Worm (Caenorhabditis elegans) whole organism, young adult: ENCODE results near the gene F58G11.4.

Experiments
- B0035.1 ChIP-seq: sonication (generic microtip); optimal IDR thresholded peaks from 2 replicates; lab custom pipeline; 2016; ENCODE audit warnings: missing genetic modification characterization, mild to moderate bottlenecking, missing compliant biosample characterization, missing genotype, missing genetic modification reagents
- B0261.1 ChIP-seq: sonication (generic microtip); optimal IDR thresholded peaks from 2 replicates; lab custom pipeline; 2016; ENCODE audit warnings: mild to moderate bottlenecking, missing genetic modification characterization, moderate library complexity, missing compliant biosample characterization
- C17E4.6 ChIP-seq: fragments of 200-800 bp; sonication (Bioruptor generic); IDR thresholded peaks from 2 replicates; pipeline ENCODE4 v1.3.6; 2022; ENCODE audit warnings: missing genetic modification reagents, missing genetic modification characterization, missing compliant biosample characterization
- D2030.7 ChIP-seq: fragments of 200-800 bp; sonication (Bioruptor generic); IDR thresholded peaks from 2 replicates; pipeline ENCODE4 v1.3.6; 2022; ENCODE audit warnings: missing genetic modification reagents, missing genetic modification characterization, missing compliant biosample characterization
- F10E7.11 ChIP-seq: sonication (generic microtip); optimal IDR thresholded peaks from 2 replicates; lab custom pipeline; 2017; ENCODE audit warnings: mild to moderate bottlenecking, missing genetic modification characterization, moderate library complexity, missing compliant biosample characterization
- F33H1.4 ChIP-seq: fragments of 200-800 bp; sonication (Bioruptor generic); IDR thresholded peaks from 2 replicates; pipeline ENCODE4 v1.3.6; 2022; ENCODE audit warnings: missing genetic modification reagents, missing genetic modification characterization, missing compliant biosample characterization
- F37B4.10 ChIP-seq: fragments of 200-800 bp; sonication (Bioruptor generic); IDR thresholded peaks from 2 replicates; pipeline ENCODE4 v1.3.6; 2022; ENCODE audit warnings: missing genetic modification characterization, missing compliant biosample characterization
- F57C9.4 ChIP-seq: sonication (generic microtip); optimal IDR thresholded peaks from 2 replicates; lab custom pipeline; 2017; ENCODE audit warnings: mild to moderate bottlenecking, missing genetic modification characterization, missing compliant biosample characterization
- K12H6.12 ChIP-seq: fragments of 200-800 bp; sonication (Bioruptor generic); optimal IDR thresholded peaks from 2 replicates; lab custom pipeline; 2018; ENCODE audit warnings: mild to moderate bottlenecking, missing genetic modification characterization, missing compliant biosample characterization
- T07F8.4 ChIP-seq: sonication (generic microtip); optimal IDR thresholded peaks from 2 replicates; lab custom pipeline; 2016; ENCODE audit warnings: mild to moderate bottlenecking, missing genetic modification characterization, moderate library complexity, missing compliant biosample characterization
- Y56A3A.18 ChIP-seq: fragments of 200-800 bp; sonication (Bioruptor generic); IDR thresholded peaks from 2 replicates; pipeline ENCODE4 v1.3.6; 2022; ENCODE audit warnings: missing genetic modification reagents, missing genetic modification characterization, missing compliant biosample characterization
- Y67H2A.10 ChIP-seq: fragments of 200-800 bp; sonication (Bioruptor generic); conservative IDR thresholded peaks from 2 replicates; pipeline ENCODE4 v1.3.6; 2022; ENCODE audit warnings: missing genetic modification reagents, missing genetic modification characterization, missing compliant biosample characterization
- akir-1 ChIP-seq: fragments of 200-800 bp; sonication (Bioruptor generic); optimal IDR thresholded peaks from 2 replicates; lab custom pipeline; 2018; ENCODE audit warnings: mild to moderate bottlenecking, missing genetic modification characterization, moderate library complexity, missing compliant biosample characterization
- attf-5 ChIP-seq: fragments of 200-800 bp; sonication (Bioruptor generic); optimal IDR thresholded peaks from 2 replicates; lab custom pipeline; 2018; ENCODE audit warnings: mild to moderate bottlenecking, missing genetic modification characterization, missing compliant biosample characterization
- ceh-91 ChIP-seq: fragments of 200-800 bp; sonication (Bioruptor generic); IDR thresholded peaks from 2 replicates; pipeline ENCODE4 v1.3.6; 2022; ENCODE audit warnings: missing genetic modification reagents, missing genetic modification characterization, missing compliant biosample characterization
- chd-7 ChIP-seq: sonication (generic microtip); optimal IDR thresholded peaks from 2 replicates; lab custom pipeline; 2016; ENCODE audit warnings: mild to moderate bottlenecking, missing genetic modification characterization, moderate library complexity, missing compliant biosample characterization
- die-1 ChIP-seq: sonication (generic microtip); optimal IDR thresholded peaks from 2 replicates; lab custom pipeline; 2016; ENCODE audit warnings: missing genotype, mild to moderate bottlenecking, missing genetic modification characterization, missing compliant biosample characterization
- dox-1 ChIP-seq: fragments of 200-800 bp; sonication (Bioruptor generic); IDR thresholded peaks from 2 replicates; pipeline ENCODE4 v1.3.6; 2022; ENCODE audit warnings: missing genetic modification reagents, missing genetic modification characterization, missing compliant biosample characterization
- dpl-1 ChIP-seq: fragments of 150-350 bp; optimal IDR thresholded peaks from 2 replicates; lab custom pipeline; 2014; ENCODE audit warnings: missing biosample characterization, missing genetic modification reagents, missing genetic modification characterization
- efl-1 ChIP-seq: fragments of 150-350 bp; optimal IDR thresholded peaks from 2 replicates; lab custom pipeline; 2014; ENCODE audit warnings: missing biosample characterization, missing genetic modification reagents, missing genetic modification characterization
- egrh-3 ChIP-seq: fragments of 200-800 bp; sonication (Bioruptor generic); IDR thresholded peaks from 2 replicates; pipeline ENCODE4 v1.3.6; 2022; ENCODE audit warnings: missing genetic modification reagents, missing genetic modification characterization, missing compliant biosample characterization
- ekl-4 ChIP-seq: fragments of 200-800 bp; sonication (Bioruptor generic); IDR thresholded peaks from 2 replicates; pipeline ENCODE4 v1.3.6; 2022; ENCODE audit warnings: missing genetic modification reagents, missing genetic modification characterization, missing compliant biosample characterization
- fkh-3 ChIP-seq: sonication (generic microtip); optimal IDR thresholded peaks from 2 replicates; lab custom pipeline; 2016; ENCODE audit warnings: mild to moderate bottlenecking, missing genetic modification characterization, missing compliant biosample characterization
- gei-17 ChIP-seq: fragments of 200-800 bp; sonication (Bioruptor generic); optimal IDR thresholded peaks from 2 replicates; lab custom pipeline; 2018; ENCODE audit warnings: mild to moderate bottlenecking, missing genetic modification characterization, missing compliant biosample characterization
- him-1 ChIP-seq: sonication (generic microtip); optimal IDR thresholded peaks from 2 replicates; lab custom pipeline; 2016; ENCODE audit warnings: missing genotype, missing genetic modification reagents, missing genetic modification characterization, missing compliant biosample characterization
- hmg-1.2 ChIP-seq: fragments of 200-800 bp; sonication (Bioruptor generic); IDR thresholded peaks from 2 replicates; pipeline ENCODE4 v1.3.6; 2022; ENCODE audit warnings: missing genetic modification reagents, missing genetic modification characterization, missing compliant biosample characterization
- hmg-20 ChIP-seq: fragments of 200-800 bp; sonication (Bioruptor generic); IDR thresholded peaks from 2 replicates; pipeline ENCODE4 v1.3.6; 2022; ENCODE audit warnings: missing genetic modification reagents, missing genetic modification characterization, missing compliant biosample characterization
- lin-26 ChIP-seq: fragments of 200-800 bp; sonication (Bioruptor generic); IDR thresholded peaks from 2 replicates; pipeline ENCODE4 v1.3.6; 2022; ENCODE audit warnings: missing genetic modification reagents, missing genetic modification characterization, missing compliant biosample characterization
- lin-35 ChIP-seq, 3 experiments: fragments of 150-350 bp in 2 of 3; sonication (generic microtip) in 1 of 3; optimal IDR thresholded peaks; 2 replicates each; lab custom pipeline; 2014 to 2018; ENCODE audit warnings: missing biosample characterization in 3 of 3, missing genetic modification characterization in 3 of 3, missing genetic modification reagents in 3 of 3
- lsl-1 ChIP-seq: fragments of 200-800 bp; sonication (Bioruptor generic); optimal IDR thresholded peaks from 2 replicates; lab custom pipeline; 2018; ENCODE audit warnings: mild to moderate bottlenecking, missing genetic modification characterization, moderate library complexity, missing compliant biosample characterization
- lsy-27 ChIP-seq: sonication (generic microtip); optimal IDR thresholded peaks from 2 replicates; lab custom pipeline; 2017; ENCODE audit warnings: missing genetic modification characterization, mild to moderate bottlenecking, missing compliant biosample characterization, antibody characterized with exemption, missing genotype, borderline replicate concordance; ENCODE audit not compliant: insufficient read depth
- madf-3 ChIP-seq: fragments of 200-800 bp; sonication (Bioruptor generic); IDR thresholded peaks from 2 replicates; pipeline ENCODE4 v1.3.6; 2022; ENCODE audit warnings: missing genetic modification reagents, missing genetic modification characterization, missing compliant biosample characterization
- madf-6 ChIP-seq: fragments of 200-800 bp; sonication (Bioruptor generic); IDR thresholded peaks from 2 replicates; pipeline ENCODE4 v1.3.6; 2022; ENCODE audit warnings: missing genetic modification reagents, missing genetic modification characterization, missing compliant biosample characterization
- mcd-1 ChIP-seq: fragments of 200-800 bp; sonication (Bioruptor generic); IDR thresholded peaks from 2 replicates; pipeline ENCODE4 v1.3.6; 2022; ENCODE audit warnings: missing genetic modification reagents, missing genetic modification characterization, missing compliant biosample characterization
- mel-28 ChIP-seq: sonication (generic microtip); optimal IDR thresholded peaks from 2 replicates; lab custom pipeline; 2016; ENCODE audit warnings: borderline replicate concordance, mild to moderate bottlenecking, missing genetic modification characterization, missing compliant biosample characterization
- mes-4 ChIP-seq: sonication (generic microtip); optimal IDR thresholded peaks from 2 replicates; lab custom pipeline; 2016; ENCODE audit warnings: missing genotype, missing genetic modification characterization, missing compliant biosample characterization
- nhr-27 ChIP-seq: fragments of 200-800 bp; sonication (Bioruptor generic); optimal IDR thresholded peaks from 2 replicates; lab custom pipeline; 2018; ENCODE audit warnings: mild to moderate bottlenecking, missing genetic modification characterization, moderate library complexity, missing compliant biosample characterization
- nhr-80 ChIP-seq: sonication (generic microtip); optimal IDR thresholded peaks from 2 replicates; lab custom pipeline; 2016; ENCODE audit warnings: missing genetic modification characterization, missing compliant biosample characterization
- pha-4 ChIP-seq: fragments of 150-350 bp; sonication (generic microtip); optimal IDR thresholded peaks from 2 replicates; lab custom pipeline; 2014; ENCODE audit warnings: missing biosample characterization, missing genetic modification reagents, missing genetic modification characterization
- sea-2 ChIP-seq: fragments of 200-800 bp; sonication (Bioruptor generic); IDR thresholded peaks from 2 replicates; pipeline ENCODE4 v1.3.6; 2022; ENCODE audit warnings: missing genetic modification characterization, missing compliant biosample characterization
- snpc-3.4 ChIP-seq: sonication (generic microtip); optimal IDR thresholded peaks from 2 replicates; lab custom pipeline; 2017; ENCODE audit warnings: missing genetic modification characterization, mild to moderate bottlenecking, missing compliant biosample characterization, antibody characterized with exemption, moderate library complexity, missing genotype, missing genetic modification reagents
- sptf-2 ChIP-seq: fragments of 200-800 bp; sonication (Bioruptor generic); optimal IDR thresholded peaks from 2 replicates; lab custom pipeline; 2018; ENCODE audit warnings: mild to moderate bottlenecking, missing genetic modification characterization, missing compliant biosample characterization
- xnd-1 ChIP-seq: sonication (generic microtip); optimal IDR thresholded peaks from 2 replicates; lab custom pipeline; 2016; ENCODE audit warnings: missing genotype, missing genetic modification reagents, missing genetic modification characterization, missing compliant biosample characterization
- ztf-22 ChIP-seq: fragments of 200-800 bp; sonication (Bioruptor generic); optimal IDR thresholded peaks from 2 replicates; lab custom pipeline; 2018; ENCODE audit warnings: mild to moderate bottlenecking, missing genetic modification characterization, moderate library complexity, missing compliant biosample characterization
- ztf-25 ChIP-seq: fragments of 200-800 bp; sonication (Bioruptor generic); IDR thresholded peaks from 2 replicates; pipeline ENCODE4 v1.3.6; 2022; ENCODE audit warnings: missing genetic modification reagents, missing genetic modification characterization, missing compliant biosample characterization
- ztf-26 ChIP-seq: sonication (generic microtip); optimal IDR thresholded peaks from 2 replicates; lab custom pipeline; 2017; ENCODE audit warnings: missing genetic modification characterization, missing compliant biosample characterization
- ztf-28 ChIP-seq: fragments of 200-800 bp; sonication (Bioruptor generic); IDR thresholded peaks from 2 replicates; pipeline ENCODE4 v1.3.6; 2022; ENCODE audit warnings: missing genetic modification reagents, missing genetic modification characterization, missing compliant biosample characterization
- ztf-3 ChIP-seq: fragments of 200-800 bp; sonication (Bioruptor generic); optimal IDR thresholded peaks from 2 replicates; lab custom pipeline; 2018; ENCODE audit warnings: mild to moderate bottlenecking, missing genetic modification characterization, missing compliant biosample characterization
- ztf-6 ChIP-seq: fragments of 200-800 bp; sonication (Bioruptor generic); IDR thresholded peaks from 2 replicates; pipeline ENCODE4 v1.3.6; 2022; ENCODE audit warnings: missing genetic modification reagents, missing genetic modification characterization, missing compliant biosample characterization

F58G11.4 gene

DNA sequence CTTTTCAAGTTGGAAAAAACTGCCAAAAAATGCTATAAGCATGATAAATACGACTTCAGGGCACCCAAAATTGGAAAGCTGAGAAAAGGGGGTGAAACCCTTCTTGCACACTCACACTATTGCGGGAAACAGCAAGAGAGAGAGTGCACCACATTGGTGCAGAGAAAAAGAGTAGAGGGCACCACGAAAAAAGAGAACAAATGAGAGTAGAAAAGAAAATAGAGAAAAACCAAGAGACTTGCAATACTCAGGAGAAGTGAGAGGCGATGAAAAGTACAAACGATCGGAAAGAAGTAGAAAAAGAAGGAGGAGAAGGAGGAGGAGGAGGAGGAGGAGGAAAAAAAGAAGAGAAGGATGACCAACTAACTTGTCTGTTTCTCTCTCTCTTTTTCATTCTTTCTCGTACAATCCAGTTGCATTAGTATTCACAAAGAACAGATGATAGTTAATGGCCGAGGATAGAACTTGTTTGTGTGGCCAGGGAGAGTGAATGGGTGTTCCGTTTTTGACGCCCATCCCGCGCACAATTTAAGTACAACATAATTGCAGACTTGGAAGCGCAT is 17.1 kb upstream of the F58G11.4 start:
- TF ChIP-seq sptf-2 (GFP tag; lab: Kevin White, UChicago), result no peak
- no peak for TF ChIP-seq akir-1 (GFP tag; lab: Kevin White, UChicago)
- no peak for TF ChIP-seq die-1 (tag; lab: Kevin White, UChicago)
- TF ChIP-seq lsl-1 (GFP tag; lab: Kevin White, UChicago), result no peak
- TF ChIP-seq nhr-27 (tag; lab: Kevin White, UChicago), result no peak
- TF ChIP-seq hmg-20 (GFP tag; lab: Robert Waterston, UW), result no peak
- TF ChIP-seq sea-2, result no peak
- peak; percentile 39 for TF ChIP-seq hmg-1.2 (GFP tag; lab: Robert Waterston, UW)
- TF ChIP-seq F10E7.11 (tag; lab: Kevin White, UChicago), result no peak
- no peak for TF ChIP-seq D2030.7 (GFP tag; lab: Robert Waterston, UW)
- no peak for TF ChIP-seq ztf-25
- TF ChIP-seq lsy-27 (tag; lab: Kevin White, UChicago), result no peak
- no peak for TF ChIP-seq nhr-80 (tag; lab: Kevin White, UChicago)
- TF ChIP-seq Y56A3A.18, result no peak; the same call in none of the 2 replicates
- no peak for TF ChIP-seq mes-4 (tag; lab: Kevin White, UChicago)
- no peak for TF ChIP-seq F57C9.4 (tag; lab: Kevin White, UChicago)
- TF ChIP-seq efl-1, result no peak
- TF ChIP-seq ztf-22 (GFP tag; lab: Kevin White, UChicago), result no peak
- peak in 1 of 3 experiments; percentile 61 for TF ChIP-seq lin-35 (GFP tag; optimal IDR thresholded peaks at IDR 0.05; lab: Kevin White, UChicago)
- no peak for TF ChIP-seq xnd-1 (tag; lab: Kevin White, UChicago)
- TF ChIP-seq Y67H2A.10 (GFP tag; lab: Robert Waterston, UW), result no peak
- no peak for TF ChIP-seq dpl-1 (GFP tag; lab: Kevin White, UChicago)
- TF ChIP-seq madf-6 (GFP tag; lab: Robert Waterston, UW), result no peak
- TF ChIP-seq pha-4, result no peak
- peak; percentile 46 for TF ChIP-seq K12H6.12
- no peak for TF ChIP-seq B0261.1
- TF ChIP-seq snpc-3.4 (tag; lab: Kevin White, UChicago), result no peak
- peak; percentile 37 for TF ChIP-seq ztf-26 (tag; lab: Kevin White, UChicago)
- TF ChIP-seq gei-17 (GFP tag; lab: Kevin White, UChicago), result no peak
- TF ChIP-seq egrh-3 (GFP tag; lab: Robert Waterston, UW), result peak; percentile 79
- no peak for TF ChIP-seq ztf-28 (GFP tag; lab: Robert Waterston, UW)
- TF ChIP-seq T07F8.4 (tag; lab: Kevin White, UChicago), result no peak
- no peak for TF ChIP-seq lin-26 (GFP tag; lab: Robert Waterston, UW)
- no peak for TF ChIP-seq F33H1.4 (GFP tag; lab: Robert Waterston, UW)
- TF ChIP-seq B0035.1, result no peak
- no peak for TF ChIP-seq mel-28 (tag; lab: Kevin White, UChicago)
- no peak for TF ChIP-seq madf-3 (GFP tag; lab: Robert Waterston, UW)
- TF ChIP-seq ceh-91, result no peak
- TF ChIP-seq him-1 (tag; lab: Kevin White, UChicago), result no peak
- TF ChIP-seq F37B4.10, result no peak
- peak; percentile 60 for TF ChIP-seq mcd-1 (GFP tag; lab: Robert Waterston, UW)
- TF ChIP-seq fkh-3, result no peak
- peak; percentile 41; the same call in 1 of the 2 replicates for TF ChIP-seq dox-1
- TF ChIP-seq ztf-6, result no peak
- TF ChIP-seq ztf-3, result no peak
- no peak for TF ChIP-seq ekl-4
- no peak for TF ChIP-seq C17E4.6 (GFP tag; lab: Robert Waterston, UW)
- peak; percentile 63 for TF ChIP-seq chd-7 (tag; lab: Kevin White, UChicago)
- TF ChIP-seq attf-5 (GFP tag; lab: Kevin White, UChicago), result peak; percentile 6
